Worm (Caenorhabditis elegans) whole organism, young adult: ENCODE data around the gene npl-4.1.

Source experiments
- F22D6.2 ChIP-seq: sonication (generic microtip); optimal IDR thresholded peaks from 2 replicates; lab custom pipeline; 2016; ENCODE audit warnings: mild to moderate bottlenecking, missing genetic modification characterization, missing compliant biosample characterization
- bed-1 ChIP-seq: fragments of 200-800 bp; sonication (Bioruptor generic); IDR thresholded peaks from 2 replicates; pipeline ENCODE4 v1.3.6; 2022; ENCODE audit warnings: missing genetic modification reagents, missing genetic modification characterization, missing compliant biosample characterization
- ets-4 ChIP-seq: fragments of 200-800 bp; sonication (Bioruptor generic); optimal IDR thresholded peaks from 2 replicates; lab custom pipeline; 2018; ENCODE audit warnings: mild to moderate bottlenecking, missing genetic modification characterization, missing compliant biosample characterization
- him-1 ChIP-seq: sonication (generic microtip); optimal IDR thresholded peaks from 2 replicates; lab custom pipeline; 2016; ENCODE audit warnings: missing genotype, missing genetic modification reagents, missing genetic modification characterization, missing compliant biosample characterization
- madf-8 ChIP-seq: fragments of 200-800 bp; sonication (Bioruptor generic); conservative IDR thresholded peaks from 2 replicates; pipeline ENCODE4 v1.3.6; 2022; ENCODE audit warnings: missing genetic modification reagents, missing genetic modification characterization, missing compliant biosample characterization
- unc-130 ChIP-seq: sonication (generic microtip); optimal IDR thresholded peaks from 2 replicates; lab custom pipeline; 2016; ENCODE audit warnings: missing genetic modification reagents, missing genetic modification characterization, missing compliant biosample characterization

- TF ChIP-seq madf-8 (GFP tag; lab: Robert Waterston, UW) (no peak), unc-130 (GFP tag; lab: Kevin White, UChicago) (no peak), bed-1 (GFP tag; lab: Robert Waterston, UW) (no peak), F22D6.2 (tag; lab: Kevin White, UChicago) (no peak), him-1 (tag; lab: Kevin White, UChicago) (no peak), ets-4 (GFP tag; lab: Kevin White, UChicago) (no peak)
Measured at ce11 chrII:5591558-5591957, 39.6 kb upstream of the npl-4.1 start.
